Worm (Caenorhabditis elegans) whole organism, L2 larva: Measurements from ENCODE around the gene srdh-1.

Experiments used
- F13H6.1 ChIP-seq: sonication (generic microtip); optimal IDR thresholded peaks from 2 replicates; lab custom pipeline; 2016; ENCODE audit warnings: missing genetic modification characterization, missing compliant biosample characterization
- R02D3.7 ChIP-seq: fragments of 150-350 bp; optimal IDR thresholded peaks from 2 replicates; lab custom pipeline; 2014; ENCODE audit warnings: missing biosample characterization, missing genetic modification characterization
- ZK546.5 ChIP-seq: sonication (generic microtip); optimal IDR thresholded peaks from 2 replicates; lab custom pipeline; 2017; ENCODE audit warnings: missing biosample characterization, missing genetic modification characterization
- alr-1 ChIP-seq: fragments of 150-350 bp; optimal IDR thresholded peaks from 2 replicates; lab custom pipeline; 2014; ENCODE audit warnings: missing biosample characterization, missing genetic modification characterization
- blmp-1 ChIP-seq: sonication (generic microtip); optimal IDR thresholded peaks from 2 replicates; lab custom pipeline; 2017; ENCODE audit warnings: missing genetic modification characterization, mild to moderate bottlenecking, missing compliant biosample characterization, antibody characterized with exemption, moderate library complexity; ENCODE audit not compliant: insufficient read depth
- ceh-16 ChIP-seq: fragments of 150-350 bp; optimal IDR thresholded peaks from 2 replicates; lab custom pipeline; 2014; ENCODE audit warnings: missing biosample characterization, missing genetic modification characterization
- ceh-82 ChIP-seq: fragments of 150-350 bp; optimal IDR thresholded peaks from 2 replicates; lab custom pipeline; 2014; ENCODE audit warnings: missing biosample characterization, missing genetic modification characterization
- dmd-4 ChIP-seq: sonication (generic microtip); optimal IDR thresholded peaks from 2 replicates; lab custom pipeline; 2017; ENCODE audit warnings: missing biosample characterization, missing genetic modification characterization
- elt-3 ChIP-seq: sonication (generic microtip); optimal IDR thresholded peaks from 2 replicates; lab custom pipeline; 2017; ENCODE audit warnings: missing biosample characterization, missing genetic modification characterization
- fos-1 ChIP-seq: fragments of 150-350 bp; optimal IDR thresholded peaks from 2 replicates; lab custom pipeline; 2014; ENCODE audit warnings: missing biosample characterization, missing genetic modification characterization
- lin-11 ChIP-seq: fragments of 150-350 bp; sonication (generic microtip); optimal IDR thresholded peaks from 2 replicates; lab custom pipeline; 2014; ENCODE audit warnings: missing biosample characterization, missing genetic modification characterization, inconsistent platforms, mixed read lengths
- lin-13 ChIP-seq: fragments of 150-350 bp; optimal IDR thresholded peaks from 2 replicates; lab custom pipeline; 2014; ENCODE audit warnings: missing biosample characterization, missing genetic modification reagents, missing genetic modification characterization
- lin-39 ChIP-seq: fragments of 150-350 bp; optimal IDR thresholded peaks from 2 replicates; lab custom pipeline; 2014; ENCODE audit warnings: missing biosample characterization, missing genetic modification reagents, missing genetic modification characterization
- mab-5 ChIP-seq: fragments of 150-350 bp; optimal IDR thresholded peaks from 2 replicates; lab custom pipeline; 2014; ENCODE audit warnings: missing biosample characterization, missing genetic modification characterization
- mdl-1 ChIP-seq, 2 experiments: fragments of 150-350 bp in 1 of 2; sonication (generic microtip) in 1 of 2; optimal IDR thresholded peaks; 2 replicates each; lab custom pipeline; 2017; ENCODE audit warnings: missing biosample characterization in 2 of 2, missing genetic modification characterization in 2 of 2
- nhr-11 ChIP-seq: fragments of 150-350 bp; optimal IDR thresholded peaks from 2 replicates; lab custom pipeline; 2014; ENCODE audit warnings: missing biosample characterization, missing genetic modification characterization
- nhr-12 ChIP-seq: fragments of 150-350 bp; optimal IDR thresholded peaks from 2 replicates; lab custom pipeline; 2014; ENCODE audit warnings: missing biosample characterization, missing genetic modification characterization
- nhr-129 ChIP-seq: fragments of 150-350 bp; optimal IDR thresholded peaks from 2 replicates; lab custom pipeline; 2014; ENCODE audit warnings: missing biosample characterization, missing genetic modification characterization
- nhr-25 ChIP-seq: fragments of 150-350 bp; sonication (generic microtip); optimal IDR thresholded peaks from 3 replicates; lab custom pipeline; 2014; ENCODE audit warnings: missing biosample characterization, missing genetic modification characterization
- nhr-6 ChIP-seq: fragments of 150-350 bp; optimal IDR thresholded peaks from 2 replicates; lab custom pipeline; 2014; ENCODE audit warnings: missing biosample characterization, missing genetic modification characterization
- peb-1 ChIP-seq: fragments of 150-350 bp; optimal IDR thresholded peaks from 2 replicates; lab custom pipeline; 2014; ENCODE audit warnings: missing biosample characterization, missing genetic modification characterization
- unc-39 ChIP-seq: fragments of 150-350 bp; optimal IDR thresholded peaks from 2 replicates; lab custom pipeline; 2014; ENCODE audit warnings: missing biosample characterization, missing genetic modification characterization
- unc-55 ChIP-seq: fragments of 150-350 bp; sonication (generic microtip); optimal IDR thresholded peaks from 3 replicates; lab custom pipeline; 2014; ENCODE audit warnings: missing biosample characterization, missing genetic modification reagents, missing genetic modification characterization
- ztf-11 ChIP-seq: sonication (generic microtip); optimal IDR thresholded peaks from 2 replicates; lab custom pipeline; 2017; ENCODE audit warnings: missing biosample characterization, missing genetic modification characterization
- ztf-4 ChIP-seq: fragments of 150-350 bp; optimal IDR thresholded peaks from 2 replicates; lab custom pipeline; 2014; ENCODE audit warnings: missing biosample characterization, missing genetic modification characterization

The srdh-1 gene

DNA sequence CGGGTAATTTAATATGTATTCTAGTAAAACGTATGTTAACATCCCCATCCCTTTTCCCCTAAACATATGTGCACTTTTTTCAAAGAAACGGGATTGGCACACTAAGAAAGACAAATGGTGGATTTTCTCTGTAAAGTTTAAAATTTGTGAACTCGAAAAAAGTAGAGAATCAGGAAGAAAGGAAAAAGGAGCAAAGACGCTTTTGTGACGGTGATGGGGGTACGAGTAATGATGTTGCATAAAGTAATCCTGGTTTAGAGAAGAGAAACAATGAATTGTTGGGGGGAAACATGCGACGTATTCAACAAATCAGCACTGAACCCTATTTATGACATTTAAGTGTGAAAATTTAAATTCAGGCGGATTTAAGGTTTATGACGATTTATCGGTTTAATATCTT is 47.0 kb downstream of the srdh-1 start:
- peak; percentile 29 for TF ChIP-seq mab-5 (tag; lab: Kevin White, UChicago)
- no peak for TF ChIP-seq R02D3.7 (tag; lab: Kevin White, UChicago)
- TF ChIP-seq unc-55 (GFP tag; lab: Kevin White, UChicago), result peak; percentile 55
- no peak for TF ChIP-seq ceh-16 (tag; lab: Kevin White, UChicago)
- TF ChIP-seq, all 48 proteins: peak for 2

DNA sequence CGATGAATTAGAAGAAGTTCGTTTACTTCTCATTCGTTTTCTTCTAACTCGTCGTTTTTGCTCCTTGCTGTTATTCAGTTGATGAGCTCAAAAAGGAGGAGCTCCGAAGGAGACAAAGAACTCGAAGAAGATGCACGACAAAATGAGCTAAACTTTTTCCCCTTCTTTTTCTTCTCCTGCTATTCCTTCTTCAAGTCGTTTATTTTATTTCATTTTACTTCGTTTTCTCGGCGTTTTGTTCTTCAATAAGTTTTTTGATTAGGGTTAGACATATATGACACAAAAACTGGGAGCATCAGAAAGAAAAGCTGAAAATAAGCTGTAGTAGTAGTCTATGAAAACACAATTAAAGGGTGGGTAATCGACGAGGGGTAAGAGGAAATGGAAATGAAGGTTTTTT is 47.6 kb downstream of the srdh-1 start:
- TF ChIP-seq ceh-82, result no peak
- TF ChIP-seq alr-1 (tag; lab: Kevin White, UChicago), result no peak
- TF ChIP-seq lin-13, result no peak
- no peak for TF ChIP-seq R02D3.7 (tag; lab: Kevin White, UChicago)
- TF ChIP-seq blmp-1, result no peak
- no peak for TF ChIP-seq unc-55 (GFP tag; lab: Kevin White, UChicago)
- no peak for TF ChIP-seq nhr-25 (tag; lab: Kevin White, UChicago)
- no peak for TF ChIP-seq ZK546.5 (tag; lab: Kevin White, UChicago)
- no peak for TF ChIP-seq ztf-11
- TF ChIP-seq lin-11 (tag; lab: Kevin White, UChicago), result no peak
- TF ChIP-seq ztf-4 (tag; lab: Kevin White, UChicago), result no peak
- TF ChIP-seq nhr-129 (tag; lab: Kevin White, UChicago), result no peak
- no peak for TF ChIP-seq F13H6.1 (tag; lab: Kevin White, UChicago)
- no peak for TF ChIP-seq mab-5 (tag; lab: Kevin White, UChicago)
- TF ChIP-seq unc-39, result no peak
- TF ChIP-seq elt-3, result no peak

- TF ChIP-seq peb-1 (tag; lab: Kevin White, UChicago) (no peak), lin-39 (tag; lab: Kevin White, UChicago) (no peak), elt-3 (no peak), F13H6.1 (tag; lab: Kevin White, UChicago) (no peak), mdl-1 (tag; optimal IDR thresholded peaks at IDR 0.05; lab: Kevin White, UChicago) (no peak), nhr-6 (tag; lab: Kevin White, UChicago) (no peak), dmd-4 (tag; lab: Kevin White, UChicago) (no peak), nhr-12 (no peak), nhr-11 (tag; lab: Kevin White, UChicago) (no peak)
Measured at ce11 chrII:8314768-8315167, 50.3 kb downstream of the srdh-1 start.

DNA sequence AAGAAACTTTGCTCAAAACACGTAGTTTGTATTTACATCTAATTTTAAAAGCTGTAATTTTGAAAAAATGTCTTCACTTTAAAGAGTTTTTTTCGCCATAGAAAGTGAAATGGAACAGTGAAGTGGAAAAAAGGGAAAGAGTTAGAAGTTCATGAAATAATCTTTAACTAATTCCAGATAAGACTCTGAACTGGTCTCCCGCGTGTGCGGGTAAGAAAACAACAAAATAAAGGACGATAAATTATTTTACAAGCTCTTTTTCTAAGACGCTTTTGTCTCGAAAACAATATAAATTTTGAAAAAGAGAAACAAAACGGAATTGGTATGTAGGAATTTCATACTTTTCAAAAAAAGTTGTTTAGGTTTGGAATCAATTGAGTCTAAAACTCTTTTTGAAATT is 52.2 kb downstream of the srdh-1 start:
- TF ChIP-seq nhr-11 (tag; lab: Kevin White, UChicago) (no peak), mab-5 (tag; lab: Kevin White, UChicago) (peak; percentile 39), fos-1 (tag; lab: Kevin White, UChicago) (no peak), unc-55 (GFP tag; lab: Kevin White, UChicago) (peak; percentile 60)
- TF ChIP-seq, all 48 proteins: peak for 2
